Worm (Caenorhabditis elegans): ENCODE measurements around the gene nhr-91.

ce11 chrX:15312073-15312472, 2.9 kb downstream of the nhr-91 start:
- TF ChIP-seq ama-1 (optimal IDR thresholded peaks at IDR 0.05) (no peak), sea-1 (GFP tag; conservative IDR thresholded peaks at IDR 0.05) (no peak), pes-1 (GFP tag; IDR thresholded peaks at IDR 0.05) (no peak), hmg-4 (GFP tag; optimal IDR thresholded peaks at IDR 0.05) (no peak), flt-1 (GFP tag; IDR thresholded peaks at IDR 0.05) (no peak)

All from whole organism, early embryonic.